Worm (Caenorhabditis elegans): ENCODE results near the gene tor-1.

tor-1 gene

DNA sequence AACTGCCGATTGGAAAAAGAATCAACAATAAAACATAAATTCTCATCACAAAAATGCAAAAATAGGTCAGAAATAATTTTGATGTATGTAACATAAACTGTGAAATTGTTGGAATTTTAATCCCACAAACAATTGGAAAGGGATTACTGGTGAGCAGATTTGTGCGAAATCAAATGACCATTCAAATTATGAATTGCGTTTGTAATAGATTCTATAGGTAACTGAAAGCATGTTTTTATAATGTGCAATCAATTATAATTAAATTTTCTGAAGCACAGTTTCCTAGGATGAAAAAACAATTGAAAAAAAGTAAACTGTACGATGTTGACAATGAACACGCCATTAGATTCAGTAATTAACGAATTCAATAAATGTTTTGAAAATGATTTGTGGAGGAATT lies at the start of gene tor-1:
Gene tor-1, minus strand, starts transcription at position 101 of the 400 bp plus-strand sequence.
- no peak for TF ChIP-seq gmeb-1 (tag; optimal IDR thresholded peaks at IDR 0.05)
- no peak for TF ChIP-seq F13H6.1 (tag; optimal IDR thresholded peaks at IDR 0.05)
- TF ChIP-seq R02D3.7 (tag; optimal IDR thresholded peaks at IDR 0.05), result no peak
- TF ChIP-seq elt-1 (tag; optimal IDR thresholded peaks at IDR 0.05), result no peak
- no peak for TF ChIP-seq lin-39 (tag; optimal IDR thresholded peaks at IDR 0.05)
- no peak for TF ChIP-seq sma-3 (GFP tag; optimal IDR thresholded peaks at IDR 0.05)
- TF ChIP-seq dmd-4 (tag; optimal IDR thresholded peaks at IDR 0.05), result no peak
- no peak for TF ChIP-seq nhr-11 (tag; optimal IDR thresholded peaks at IDR 0.05)
- no peak for TF ChIP-seq zag-1 (tag; optimal IDR thresholded peaks at IDR 0.05)
- no peak for TF ChIP-seq ceh-16 (tag; optimal IDR thresholded peaks at IDR 0.05)
- TF ChIP-seq crh-2 (tag; optimal IDR thresholded peaks at IDR 0.05), result no peak
- TF ChIP-seq Y55F3AM.14 (GFP tag; optimal IDR thresholded peaks at IDR 0.05), result no peak

DNA sequence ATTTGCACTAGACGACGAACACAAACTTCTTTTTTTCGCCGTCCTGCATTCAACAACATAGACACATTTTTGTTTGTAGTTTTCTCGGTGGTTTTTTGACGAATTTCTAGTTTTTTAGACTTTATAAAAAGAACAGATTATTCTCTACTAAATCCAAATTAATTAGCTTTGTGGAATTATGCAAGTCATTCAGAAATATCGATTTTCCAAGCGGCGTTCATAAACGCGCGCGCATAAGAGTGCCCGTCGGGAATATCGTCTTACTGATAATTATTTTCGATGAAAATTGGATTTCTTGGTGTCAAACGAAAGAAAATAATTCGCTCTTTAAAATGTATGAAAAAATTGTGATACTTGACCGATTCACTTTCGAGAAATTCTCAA lies 49.0 kb upstream of the tor-1 start:
- TF ChIP-seq mdl-1 (tag; optimal IDR thresholded peaks at IDR 0.05) (no peak), Y55F3AM.14 (GFP tag; optimal IDR thresholded peaks at IDR 0.05) (no peak), peb-1 (tag; optimal IDR thresholded peaks at IDR 0.05) (no peak), unc-62 (GFP tag; optimal IDR thresholded peaks at IDR 0.05) (no peak), skn-1 (tag; optimal IDR thresholded peaks at IDR 0.05) (no peak), nhr-10 (tag; optimal IDR thresholded peaks at IDR 0.05) (no peak), nhr-21 (tag; optimal IDR thresholded peaks at IDR 0.05) (no peak), nhr-25 (tag; optimal IDR thresholded peaks at IDR 0.05) (no peak), nhr-237 (tag; optimal IDR thresholded peaks at IDR 0.05) (no peak), ceh-16 (tag; optimal IDR thresholded peaks at IDR 0.05) (no peak), ztf-4 (tag; optimal IDR thresholded peaks at IDR 0.05) (no peak), R02D3.7 (tag; optimal IDR thresholded peaks at IDR 0.05) (no peak), mbf-1 (tag; optimal IDR thresholded peaks at IDR 0.05) (no peak), ceh-82 (tag; optimal IDR thresholded peaks at IDR 0.05) (no peak), zag-1 (tag; optimal IDR thresholded peaks at IDR 0.05) (no peak), lin-11 (tag; optimal IDR thresholded peaks at IDR 0.05) (no peak), nhr-23 (tag; optimal IDR thresholded peaks at IDR 0.05) (no peak), snpc-4 (tag; optimal IDR thresholded peaks at IDR 0.05) (no peak), lin-39 (tag; optimal IDR thresholded peaks at IDR 0.05) (no peak), C34F6.9 (tag; optimal IDR thresholded peaks at IDR 0.05) (no peak)

DNA sequence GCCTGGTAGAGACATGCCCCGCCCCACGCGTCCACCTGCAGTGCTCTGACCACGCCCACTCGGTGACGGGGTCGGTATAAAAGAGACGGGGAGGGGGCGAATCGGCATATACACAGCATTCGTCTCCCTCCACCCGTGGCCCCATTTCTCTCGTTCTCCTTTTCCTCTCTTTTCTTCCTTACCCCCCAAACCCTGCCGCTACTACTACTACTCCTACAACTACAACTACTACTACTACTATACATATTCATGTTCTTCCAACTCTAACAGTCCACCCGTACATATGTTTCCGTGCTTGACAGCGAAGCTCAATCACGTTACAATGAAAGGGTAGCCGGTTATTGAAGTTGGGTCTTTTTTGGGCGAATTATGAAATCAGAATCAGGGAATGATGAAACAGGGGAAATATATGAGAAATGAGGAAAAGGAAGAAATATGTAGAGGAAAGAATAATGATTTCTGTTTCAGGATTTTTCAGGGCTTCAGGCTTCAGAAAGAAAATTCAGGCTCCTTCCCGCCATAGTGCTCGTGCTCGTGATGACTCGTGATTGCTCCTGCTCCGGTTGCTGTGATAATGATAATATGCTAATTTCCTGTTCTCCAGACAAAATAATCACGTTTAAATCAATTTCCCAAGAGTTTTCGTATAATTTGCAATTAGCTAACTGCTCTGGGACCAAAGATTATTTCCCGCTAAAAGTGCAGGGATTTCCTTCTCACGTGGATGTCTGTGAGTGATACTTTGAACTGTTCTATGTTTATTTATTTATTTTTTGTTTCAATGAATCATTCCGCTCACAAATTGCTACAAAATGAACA lies 48.4 kb upstream of the tor-1 start:
- TF ChIP-seq aly-2 (tag; optimal IDR thresholded peaks at IDR 0.05), result no peak
- peak; percentile 77 for TF ChIP-seq fos-1 (tag; optimal IDR thresholded peaks at IDR 0.05)
- peak; percentile 66 for TF ChIP-seq peb-1 (tag; optimal IDR thresholded peaks at IDR 0.05)
- peak; percentile 68 for TF ChIP-seq unc-62 (GFP tag; optimal IDR thresholded peaks at IDR 0.05)
- peak; percentile 66 for TF ChIP-seq ceh-82 (tag; optimal IDR thresholded peaks at IDR 0.05)
- TF ChIP-seq nhr-6 (tag; optimal IDR thresholded peaks at IDR 0.05), result peak; percentile 42
- no peak for TF ChIP-seq snpc-4 (tag; optimal IDR thresholded peaks at IDR 0.05)
- TF ChIP-seq nhr-10 (tag; optimal IDR thresholded peaks at IDR 0.05), result peak; percentile 19
- no peak for TF ChIP-seq blmp-1 (tag; optimal IDR thresholded peaks at IDR 0.05; ENCODE audit: insufficient read depth)
- TF ChIP-seq egl-27 (tag; optimal IDR thresholded peaks at IDR 0.05), result peak; percentile 74
- TF ChIP-seq unc-39 (tag; optimal IDR thresholded peaks at IDR 0.05), result peak; percentile 49
- TF ChIP-seq alr-1 (tag; optimal IDR thresholded peaks at IDR 0.05), result no peak
- TF ChIP-seq lsy-2 (tag; optimal IDR thresholded peaks at IDR 0.05), result peak; percentile 28 to 65
- TF ChIP-seq lin-39 (tag; optimal IDR thresholded peaks at IDR 0.05), result no peak
- peak; percentile 79 for TF ChIP-seq crh-2 (tag; optimal IDR thresholded peaks at IDR 0.05)
- TF ChIP-seq ztf-4 (tag; optimal IDR thresholded peaks at IDR 0.05), result no peak
- TF ChIP-seq zag-1 (tag; optimal IDR thresholded peaks at IDR 0.05), result peak; percentile 80
- peak; percentile 83 for TF ChIP-seq nhr-25 (tag; optimal IDR thresholded peaks at IDR 0.05)
- no peak for TF ChIP-seq F13H6.1 (tag; optimal IDR thresholded peaks at IDR 0.05)
- TF ChIP-seq sma-9 (GFP tag; optimal IDR thresholded peaks at IDR 0.05), result peak; percentile 96
- no peak for TF ChIP-seq sma-9 (tag; optimal IDR thresholded peaks at IDR 0.05)
- TF ChIP-seq ZK546.5 (tag; optimal IDR thresholded peaks at IDR 0.05), result no peak
- TF ChIP-seq dmd-4 (tag; optimal IDR thresholded peaks at IDR 0.05), result peak; percentile 18
- TF ChIP-seq R02D3.7 (tag; optimal IDR thresholded peaks at IDR 0.05), result no peak
- TF ChIP-seq nhr-12 (tag; optimal IDR thresholded peaks at IDR 0.05), result no peak
- TF ChIP-seq ztf-11 (tag; optimal IDR thresholded peaks at IDR 0.05), result peak; percentile 72
- TF ChIP-seq mab-5 (tag; optimal IDR thresholded peaks at IDR 0.05), result peak; percentile 77
- 0 out of 2 replicates have a peak, but pooled peaks have one; percentile 33 for TF ChIP-seq ztf-1 (GFP tag; conservative IDR thresholded peaks at IDR 0.05)
- TF ChIP-seq skn-1 (tag; optimal IDR thresholded peaks at IDR 0.05), result no peak
- peak; percentile 42 for TF ChIP-seq C34F6.9 (tag; optimal IDR thresholded peaks at IDR 0.05)
- no peak for TF ChIP-seq mbf-1 (tag; optimal IDR thresholded peaks at IDR 0.05)
- TF ChIP-seq lin-11 (tag; optimal IDR thresholded peaks at IDR 0.05), result peak; percentile 81
- TF ChIP-seq elt-1 (tag; optimal IDR thresholded peaks at IDR 0.05), result peak; percentile 44
- TF ChIP-seq nhr-237 (tag; optimal IDR thresholded peaks at IDR 0.05), result peak; percentile 35
- TF ChIP-seq nhr-129 (tag; optimal IDR thresholded peaks at IDR 0.05), result peak; percentile 96
- TF ChIP-seq sma-3 (GFP tag; optimal IDR thresholded peaks at IDR 0.05), result peak; percentile 68
- TF ChIP-seq nhr-21 (tag; optimal IDR thresholded peaks at IDR 0.05), result peak; percentile 71
- peak; percentile 100 for TF ChIP-seq ama-1 (optimal IDR thresholded peaks at IDR 0.05)
- TF ChIP-seq nhr-11 (tag; optimal IDR thresholded peaks at IDR 0.05), result peak; percentile 20
- peak; percentile 67 for TF ChIP-seq lin-13 (GFP tag; optimal IDR thresholded peaks at IDR 0.05)
- TF ChIP-seq Y55F3AM.14 (GFP tag; optimal IDR thresholded peaks at IDR 0.05), result peak; percentile 62

Data from whole organism, L2 larva.